Worm (Caenorhabditis elegans): ENCODE data around the gene C25G4.17.

DNA sequence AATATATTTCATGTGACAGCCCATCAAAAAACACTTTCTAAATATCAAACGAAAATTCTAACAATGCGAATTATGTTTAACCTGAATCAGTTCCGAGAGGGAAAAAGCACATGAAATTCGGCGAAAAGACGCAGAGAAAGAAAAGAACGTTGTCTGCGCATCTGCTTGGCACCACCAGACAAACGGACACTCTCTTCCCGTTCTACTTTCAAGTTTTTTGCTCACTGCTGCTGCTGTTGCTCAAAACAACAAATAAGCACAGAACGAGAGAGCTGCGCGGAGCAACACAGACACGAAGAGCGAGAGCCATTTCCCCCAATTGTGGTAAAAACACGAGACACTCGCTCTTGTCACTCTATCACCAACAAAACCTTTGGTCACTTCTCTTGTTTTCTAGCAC lies 23.0 kb downstream of the C25G4.17 start:
- no peak for TF ChIP-seq him-1 (tag; optimal IDR thresholded peaks at IDR 0.05)
- TF ChIP-seq W03F9.2 (tag; optimal IDR thresholded peaks at IDR 0.05): no peak
- TF ChIP-seq dao-5 (tag; optimal IDR thresholded peaks at IDR 0.05): no peak

Data from whole organism, L4/young adult.